Fruit fly (Drosophila melanogaster): Measurements from ENCODE around the gene CG34107.

DNA sequence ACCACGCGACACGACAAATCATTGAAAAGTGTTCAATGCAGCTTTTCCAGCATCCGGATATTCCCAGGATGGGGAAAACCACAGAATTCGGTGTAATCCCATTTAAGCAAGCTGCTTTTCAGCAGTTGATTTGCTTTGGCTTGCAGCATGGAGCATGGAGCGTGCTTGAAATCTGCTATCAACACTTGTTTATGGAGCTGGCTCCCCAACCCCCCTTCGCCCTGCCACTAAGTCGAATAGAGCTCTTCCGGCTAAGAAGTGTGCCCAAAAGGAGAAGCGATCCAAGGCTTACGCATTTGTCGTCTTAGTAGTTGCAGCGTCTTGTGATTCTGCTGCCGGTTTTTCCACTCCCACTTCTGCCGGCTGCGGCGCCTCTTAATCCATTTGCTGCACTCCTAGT lies 49.6 kb downstream of the CG34107 start:
- no peak for TF ChIP-seq CG8478 (optimal IDR thresholded peaks at IDR 0.05)
- TF ChIP-seq EcR (GFP tag; optimal IDR thresholded peaks at IDR 0.05) = no peak
